Worm (Caenorhabditis elegans) whole organism, L3 larva: ENCODE measurements around the gene Y4C6B.2.

Experiments used
- aly-2 ChIP-seq: fragments of 150-350 bp; optimal IDR thresholded peaks from 2 replicates; lab custom pipeline; 2014; ENCODE audit warnings: missing biosample characterization, missing genetic modification characterization
- ama-1 ChIP-seq: fragments of 150-350 bp; optimal IDR thresholded peaks from 2 replicates; lab custom pipeline; 2018
- ceh-16 ChIP-seq: sonication (generic microtip); optimal IDR thresholded peaks from 2 replicates; lab custom pipeline; 2017; ENCODE audit warnings: missing biosample characterization, missing genetic modification characterization
- egl-27 ChIP-seq: sonication (generic microtip); optimal IDR thresholded peaks from 4 replicates; lab custom pipeline; 2017; ENCODE audit warnings: missing biosample characterization, missing genetic modification reagents, missing genetic modification characterization
- elt-2 ChIP-seq: sonication (generic microtip); optimal IDR thresholded peaks from 2 replicates; lab custom pipeline; 2016; ENCODE audit warnings: missing genetic modification reagents, mild to moderate bottlenecking, missing genetic modification characterization, missing compliant biosample characterization
- fkh-2 ChIP-seq: fragments of 150-350 bp; optimal IDR thresholded peaks from 2 replicates; lab custom pipeline; 2014; ENCODE audit warnings: missing biosample characterization, missing genetic modification reagents, missing genetic modification characterization
- lin-39 ChIP-seq: fragments of 150-350 bp; optimal IDR thresholded peaks from 2 replicates; lab custom pipeline; 2018; ENCODE audit warnings: missing biosample characterization, missing genetic modification reagents, missing genetic modification characterization
- mdl-1 ChIP-seq: fragments of 150-350 bp; optimal IDR thresholded peaks from 2 replicates; lab custom pipeline; 2014; ENCODE audit warnings: missing biosample characterization, missing genetic modification characterization
- nhr-12 ChIP-seq: fragments of 150-350 bp; optimal IDR thresholded peaks from 2 replicates; lab custom pipeline; 2014; ENCODE audit warnings: missing biosample characterization, missing genetic modification characterization
- nhr-28 ChIP-seq: fragments of 150-350 bp; optimal IDR thresholded peaks from 2 replicates; lab custom pipeline; 2014; ENCODE audit warnings: missing biosample characterization, missing genetic modification characterization
- snpc-4 ChIP-seq: fragments of 150-350 bp; optimal IDR thresholded peaks from 2 replicates; lab custom pipeline; 2014; ENCODE audit warnings: missing biosample characterization, missing genetic modification characterization
- unc-39 ChIP-seq: sonication (generic microtip); optimal IDR thresholded peaks from 4 replicates; lab custom pipeline; 2017; ENCODE audit warnings: missing biosample characterization, missing genetic modification characterization
- unc-62 ChIP-seq: fragments of 150-350 bp; sonication (generic microtip); optimal IDR thresholded peaks from 4 replicates; lab custom pipeline; 2014; ENCODE audit warnings: missing biosample characterization, missing genetic modification reagents, missing genetic modification characterization
- ztf-11 ChIP-seq: fragments of 150-350 bp; optimal IDR thresholded peaks from 2 replicates; lab custom pipeline; 2014; ENCODE audit warnings: missing biosample characterization, missing genetic modification characterization

- TF ChIP-seq lin-39 (tag; lab: Kevin White, UChicago) (no peak), nhr-28 (tag; lab: Kevin White, UChicago) (no peak), unc-62 (GFP tag; lab: Kevin White, UChicago) (no peak), nhr-12 (tag; lab: Kevin White, UChicago) (no peak), ztf-11 (no peak), snpc-4 (tag; lab: Kevin White, UChicago) (no peak), mdl-1 (no peak), egl-27 (tag; lab: Kevin White, UChicago) (no peak), aly-2 (tag; lab: Kevin White, UChicago) (no peak), ama-1 (peak; percentile 50), fkh-2 (tag; lab: Kevin White, UChicago) (no peak), unc-39 (tag; lab: Kevin White, UChicago) (no peak), elt-2 (tag; lab: Kevin White, UChicago) (no peak), ceh-16 (tag; lab: Kevin White, UChicago) (no peak)
These were observed 28.5 kb downstream of the Y4C6B.2 start for ce11 chrIV:5367899-5368298.
